Worm (Caenorhabditis elegans) whole organism, L4/young adult: ENCODE data around the gene ZK1307.4.

Source experiments
- W03F9.2 ChIP-seq: fragments of 150-350 bp; optimal IDR thresholded peaks from 2 replicates; lab custom pipeline; 2014; ENCODE audit warnings: missing biosample characterization, missing genetic modification characterization
- dao-5 ChIP-seq: sonication (generic microtip); optimal IDR thresholded peaks from 2 replicates; lab custom pipeline; 2016; ENCODE audit warnings: missing genotype, missing genetic modification characterization, moderate library complexity, missing compliant biosample characterization
- him-1 ChIP-seq: sonication (generic microtip); optimal IDR thresholded peaks from 2 replicates; lab custom pipeline; 2016; ENCODE audit warnings: missing genotype, missing genetic modification reagents, missing genetic modification characterization, missing compliant biosample characterization

- TF ChIP-seq him-1 (tag; lab: Kevin White, UChicago) (no peak), dao-5 (no peak), W03F9.2 (tag; lab: Kevin White, UChicago) (no peak)
These were observed 25.7 kb downstream of the ZK1307.4 start for ce11 chrII:9625930-9626329.
